Worm (Caenorhabditis elegans) whole organism, mixed stage, embryonic: ENCODE results near the gene AH9.3.
A peak's percentile ranks its signal among the peaks of the same experiment; 100 is the strongest.

Source experiments
- M03D4.4 ChIP-seq: sonication (generic microtip); optimal IDR thresholded peaks from 2 replicates; lab custom pipeline; 2017; ENCODE audit warnings: mild to moderate bottlenecking, missing genetic modification characterization, missing compliant biosample characterization
- blmp-1 ChIP-seq: fragments of 150-350 bp; optimal IDR thresholded peaks from 2 replicates; lab custom pipeline; 2014; ENCODE audit warnings: missing biosample characterization, missing genetic modification characterization
- ceh-39 ChIP-seq: fragments of 150-350 bp; optimal IDR thresholded peaks from 2 replicates; lab custom pipeline; 2014; ENCODE audit warnings: missing biosample characterization, missing genetic modification characterization
- ceh-43 ChIP-seq: fragments of 200-800 bp; sonication (Bioruptor generic); optimal IDR thresholded peaks from 2 replicates; lab custom pipeline; 2018; ENCODE audit warnings: mild to moderate bottlenecking, missing genetic modification characterization, moderate library complexity, missing compliant biosample characterization
- ceh-83 ChIP-seq: fragments of 200-800 bp; sonication (Bioruptor generic); optimal IDR thresholded peaks from 2 replicates; lab custom pipeline; 2018; ENCODE audit warnings: mild to moderate bottlenecking, missing genetic modification characterization, missing compliant biosample characterization
- ces-1 ChIP-seq: fragments of 150-350 bp; optimal IDR thresholded peaks from 2 replicates; lab custom pipeline; 2014; ENCODE audit warnings: missing biosample characterization, missing genetic modification reagents, missing genetic modification characterization
- cnd-1 ChIP-seq: fragments of 200-800 bp; sonication (Bioruptor generic); optimal IDR thresholded peaks from 2 replicates; lab custom pipeline; 2018; ENCODE audit warnings: mild to moderate bottlenecking, missing genetic modification characterization, missing compliant biosample characterization
- drap-1 ChIP-seq: fragments of 200-800 bp; sonication (Bioruptor generic); optimal IDR thresholded peaks from 3 replicates; lab custom pipeline; 2018; ENCODE audit warnings: mild to moderate bottlenecking, missing genetic modification characterization, missing compliant biosample characterization
- elt-1 ChIP-seq: sonication (generic microtip); optimal IDR thresholded peaks from 2 replicates; lab custom pipeline; 2017; ENCODE audit warnings: missing genetic modification characterization, mild to moderate bottlenecking, missing compliant biosample characterization, antibody characterized with exemption, moderate library complexity, borderline replicate concordance; ENCODE audit not compliant: insufficient read depth
- elt-3 ChIP-seq: fragments of 150-350 bp; optimal IDR thresholded peaks from 2 replicates; lab custom pipeline; 2014; ENCODE audit warnings: missing biosample characterization, missing genetic modification characterization
- flh-1 ChIP-seq: fragments of 200-800 bp; sonication (Bioruptor generic); optimal IDR thresholded peaks from 2 replicates; lab custom pipeline; 2018; ENCODE audit warnings: mild to moderate bottlenecking, missing genetic modification characterization, moderate library complexity, missing compliant biosample characterization
- hlh-1 ChIP-seq: fragments of 150-350 bp; optimal IDR thresholded peaks from 2 replicates; lab custom pipeline; 2014; ENCODE audit warnings: missing biosample characterization, missing genetic modification reagents, missing genetic modification characterization
- mab-5 ChIP-seq: fragments of 150-350 bp; optimal IDR thresholded peaks from 2 replicates; lab custom pipeline; 2014; ENCODE audit warnings: missing biosample characterization, missing genetic modification characterization
- mep-1 ChIP-seq: fragments of 150-350 bp; optimal IDR thresholded peaks from 2 replicates; lab custom pipeline; 2017; ENCODE audit warnings: missing biosample characterization, missing genetic modification reagents, missing genetic modification characterization, inconsistent platforms
- mls-2 ChIP-seq: sonication (generic microtip); optimal IDR thresholded peaks from 2 replicates; lab custom pipeline; 2016; ENCODE audit warnings: mild to moderate bottlenecking, missing genetic modification characterization, moderate library complexity, missing compliant biosample characterization
- nhr-12 ChIP-seq: fragments of 150-350 bp; optimal IDR thresholded peaks from 2 replicates; lab custom pipeline; 2014; ENCODE audit warnings: missing biosample characterization, missing genetic modification characterization
- nhr-2 ChIP-seq: fragments of 150-350 bp; optimal IDR thresholded peaks from 2 replicates; lab custom pipeline; 2014; ENCODE audit warnings: missing biosample characterization, missing genetic modification characterization
- nhr-237 ChIP-seq: fragments of 150-350 bp; optimal IDR thresholded peaks from 2 replicates; lab custom pipeline; 2014; ENCODE audit warnings: missing biosample characterization, missing genetic modification characterization
- nhr-28 ChIP-seq: fragments of 150-350 bp; optimal IDR thresholded peaks from 2 replicates; lab custom pipeline; 2014; ENCODE audit warnings: missing biosample characterization, missing genetic modification characterization
- nhr-76 ChIP-seq: sonication (generic microtip); optimal IDR thresholded peaks from 2 replicates; lab custom pipeline; 2017; ENCODE audit warnings: missing biosample characterization, missing genetic modification characterization
- pha-4 ChIP-seq: fragments of 150-350 bp; optimal IDR thresholded peaks from 2 replicates; lab custom pipeline; 2018; ENCODE audit warnings: missing biosample characterization, missing genetic modification reagents, missing genetic modification characterization
- sem-2 ChIP-seq: fragments of 200-800 bp; sonication (Bioruptor generic); optimal IDR thresholded peaks from 2 replicates; lab custom pipeline; 2018; ENCODE audit warnings: mild to moderate bottlenecking, missing genetic modification characterization, missing compliant biosample characterization
- snpc-4 ChIP-seq: fragments of 150-350 bp; optimal IDR thresholded peaks from 2 replicates; lab custom pipeline; 2014; ENCODE audit warnings: missing biosample characterization, missing genetic modification characterization
- sptf-1 ChIP-seq: sonication (generic microtip); optimal IDR thresholded peaks from 2 replicates; lab custom pipeline; 2017; ENCODE audit warnings: mild to moderate bottlenecking, missing genetic modification characterization, moderate library complexity, missing compliant biosample characterization
- tbx-8 ChIP-seq: fragments of 200-800 bp; sonication (Bioruptor generic); optimal IDR thresholded peaks from 2 replicates; lab custom pipeline; 2018; ENCODE audit warnings: mild to moderate bottlenecking, missing genetic modification characterization, moderate library complexity, missing compliant biosample characterization
- unc-120 ChIP-seq: sonication (generic microtip); optimal IDR thresholded peaks from 2 replicates; lab custom pipeline; 2017; ENCODE audit warnings: missing genetic modification characterization, missing compliant biosample characterization; ENCODE audit not compliant: poor library complexity, severe bottlenecking
- unc-39 ChIP-seq: fragments of 150-350 bp; optimal IDR thresholded peaks from 2 replicates; lab custom pipeline; 2014; ENCODE audit warnings: missing biosample characterization, missing genetic modification characterization
- unc-62 ChIP-seq: fragments of 150-350 bp; optimal IDR thresholded peaks from 2 replicates; lab custom pipeline; 2014; ENCODE audit warnings: missing biosample characterization, missing genetic modification reagents, missing genetic modification characterization
- zip-8 ChIP-seq: fragments of 150-350 bp; optimal IDR thresholded peaks from 2 replicates; lab custom pipeline; 2014; ENCODE audit warnings: missing biosample characterization, missing genetic modification characterization
- ztf-11 ChIP-seq: fragments of 150-350 bp; optimal IDR thresholded peaks from 2 replicates; lab custom pipeline; 2014; ENCODE audit warnings: missing biosample characterization, missing genetic modification characterization

AH9.3 gene

DNA sequence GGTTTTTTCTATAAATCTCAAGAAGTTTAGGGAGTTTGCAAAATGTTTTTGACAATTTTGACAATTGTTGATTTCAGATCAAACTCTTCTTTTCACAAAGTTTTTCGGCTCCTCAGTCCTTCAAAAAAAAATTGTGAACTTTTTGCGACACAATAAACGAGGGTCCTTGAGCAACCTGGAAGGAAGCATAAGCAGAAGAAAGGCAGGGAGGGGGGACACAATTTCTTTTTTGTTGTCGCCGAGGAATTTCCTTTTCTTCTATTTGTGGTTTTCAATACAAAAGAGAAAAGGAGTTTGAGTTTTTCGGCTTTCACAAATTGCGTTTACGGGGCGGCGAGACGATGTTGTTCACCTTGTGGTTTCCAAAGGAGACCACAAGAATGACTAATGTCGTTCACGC is 5.9 kb upstream of the AH9.3 start:
- TF ChIP-seq elt-3 (tag; lab: Kevin White, UChicago) (no peak), ces-1 (GFP tag; lab: Kevin White, UChicago) (peak; percentile 21)

DNA sequence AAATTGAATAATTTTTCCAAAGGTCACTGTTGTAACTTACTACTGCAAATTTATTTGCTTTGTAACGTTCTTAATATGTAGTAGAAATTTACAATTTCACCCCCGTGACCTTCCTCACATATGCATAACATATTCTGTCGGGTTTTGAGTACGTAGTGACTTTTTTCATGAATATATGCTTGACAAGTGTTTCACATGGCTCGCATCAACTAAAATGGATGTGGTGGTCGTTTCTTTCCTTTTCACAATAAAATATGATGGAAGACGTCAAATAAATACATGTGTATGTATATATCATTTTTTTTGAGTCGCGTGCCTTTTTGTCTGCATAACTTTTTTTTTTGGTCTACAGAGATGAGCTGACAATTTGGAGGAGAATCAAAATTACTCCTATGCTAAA is 5.5 kb upstream of the AH9.3 start:
- no peak for TF ChIP-seq elt-3 (tag; lab: Kevin White, UChicago)
- TF ChIP-seq nhr-2 (tag; lab: Kevin White, UChicago): no peak
- TF ChIP-seq nhr-28: no peak

ce11 chrX:2265069-2265468 is 4.2 kb upstream of the AH9.3 start:
- TF ChIP-seq ceh-39 (tag; lab: Kevin White, UChicago): no peak
- TF ChIP-seq unc-62: no peak
- TF ChIP-seq hlh-1 (tag; lab: Kevin White, UChicago): no peak
- TF ChIP-seq M03D4.4 (tag; lab: Kevin White, UChicago): no peak
- TF ChIP-seq ztf-11 (tag; lab: Kevin White, UChicago): no peak
- no peak for TF ChIP-seq sptf-1 (tag; lab: Kevin White, UChicago)
- no peak for TF ChIP-seq cnd-1
- no peak for TF ChIP-seq pha-4 (tag; lab: Kevin White, UChicago)
- TF ChIP-seq elt-1: no peak
- TF ChIP-seq blmp-1 (tag; lab: Kevin White, UChicago): no peak
- no peak for TF ChIP-seq unc-120
- TF ChIP-seq nhr-76 (tag; lab: Kevin White, UChicago): no peak
- no peak for TF ChIP-seq sem-2 (GFP tag; lab: Kevin White, UChicago)
- TF ChIP-seq ceh-83 (GFP tag; lab: Kevin White, UChicago): no peak
- TF ChIP-seq nhr-2 (tag; lab: Kevin White, UChicago): no peak
- no peak for TF ChIP-seq flh-1
- TF ChIP-seq nhr-237 (tag; lab: Kevin White, UChicago): no peak
- no peak for TF ChIP-seq mep-1 (tag; lab: Kevin White, UChicago)
- no peak for TF ChIP-seq nhr-28
- no peak for TF ChIP-seq ceh-43 (GFP tag; lab: Kevin White, UChicago)

ce11 chrX:2262420-2262819 is 1.5 kb upstream of the AH9.3 start:
- TF ChIP-seq unc-62 (no peak), mls-2 (tag; lab: Kevin White, UChicago) (no peak), mep-1 (tag; lab: Kevin White, UChicago) (no peak), drap-1 (no peak), unc-39 (tag; lab: Kevin White, UChicago) (no peak), sem-2 (GFP tag; lab: Kevin White, UChicago) (no peak), elt-3 (tag; lab: Kevin White, UChicago) (no peak), sptf-1 (tag; lab: Kevin White, UChicago) (no peak), ceh-83 (GFP tag; lab: Kevin White, UChicago) (no peak), snpc-4 (tag; lab: Kevin White, UChicago) (no peak), cnd-1 (no peak), tbx-8 (no peak), nhr-12 (tag; lab: Kevin White, UChicago) (no peak), ces-1 (GFP tag; lab: Kevin White, UChicago) (no peak)

- TF ChIP-seq zip-8 (tag; lab: Kevin White, UChicago) (peak; percentile 44), blmp-1 (tag; lab: Kevin White, UChicago) (no peak), nhr-2 (tag; lab: Kevin White, UChicago) (peak; percentile 91)
These were observed 2.5 kb downstream of the AH9.3 start for ce11 chrX:2258404-2258803.

ce11 chrX:2258001-2258400 is 2.9 kb downstream of the AH9.3 start, which contains the start of gene crn-4:
TSS of gene crn-4 (minus strand) at chrX:2258101.
- no peak for TF ChIP-seq nhr-76 (tag; lab: Kevin White, UChicago)
- no peak for TF ChIP-seq zip-8 (tag; lab: Kevin White, UChicago)
- no peak for TF ChIP-seq hlh-1 (tag; lab: Kevin White, UChicago)
- TF ChIP-seq sem-2 (GFP tag; lab: Kevin White, UChicago): no peak
- TF ChIP-seq mab-5 (tag; lab: Kevin White, UChicago): no peak
- no peak for TF ChIP-seq cnd-1
- no peak for TF ChIP-seq unc-62
